Fruit fly (Drosophila melanogaster) whole organism, wandering third instar larva: ENCODE results near the gene Pcif1.

Source experiments
- CG32264 ChIP-seq: fragments of 200-800 bp; sonication (Bioruptor generic); optimal IDR thresholded peaks from 2 replicates; lab custom pipeline; 2016; ENCODE audit warnings: missing biosample characterization, missing genetic modification characterization
- HLH106 ChIP-seq: fragments of 200-800 bp; optimal IDR thresholded peaks from 3 replicates; lab custom pipeline; 2019; ENCODE audit warnings: missing biosample characterization, mild to moderate bottlenecking, missing genetic modification characterization, moderate library complexity
- N ChIP-seq: fragments of >200 bp; optimal IDR thresholded peaks from 2 replicates; lab custom pipeline; 2018; ENCODE audit warnings: missing biosample characterization, missing external identifiers, missing genetic modification characterization
- Rel ChIP-seq, 2 experiments: fragments of 200-800 bp; sonication (Bioruptor generic) in 1 of 2; optimal IDR thresholded peaks; 2 replicates in 1 of 2; 3 replicates in 1 of 2; lab custom pipeline; 2016 to 2019; ENCODE audit warnings: mild to moderate bottlenecking in 2 of 2, missing biosample characterization in 2 of 2, missing genetic modification characterization in 2 of 2, moderate library complexity in 1 of 2
- Sp1 ChIP-seq: fragments of 200-800 bp; sonication (Bioruptor generic); optimal IDR thresholded peaks from 3 replicates; lab custom pipeline; 2019; ENCODE audit warnings: missing biosample characterization, mild to moderate bottlenecking, missing genetic modification characterization, moderate library complexity
- brk ChIP-seq: fragments of 200-800 bp; sonication (Bioruptor generic); optimal IDR thresholded peaks from 2 replicates; lab custom pipeline; 2016; ENCODE audit warnings: missing biosample characterization, mild to moderate bottlenecking, missing genetic modification characterization
- dsf ChIP-seq: sonication (Bioruptor generic); optimal IDR thresholded peaks from 2 replicates; lab custom pipeline; 2016; ENCODE audit warnings: missing biosample characterization, missing genetic modification characterization, borderline replicate concordance
- pan ChIP-seq: fragments of >200 bp; optimal IDR thresholded peaks from 2 replicates; lab custom pipeline; 2017
- psq ChIP-seq: fragments of 200-800 bp; sonication (Bioruptor generic); optimal IDR thresholded peaks from 3 replicates; lab custom pipeline; 2017; ENCODE audit warnings: missing biosample characterization, mild to moderate bottlenecking, missing genetic modification characterization, moderate library complexity
- sage ChIP-seq: fragments of 200-800 bp; sonication (Bioruptor generic); optimal IDR thresholded peaks from 2 replicates; lab custom pipeline; 2016; ENCODE audit warnings: missing biosample characterization, mild to moderate bottlenecking, missing genetic modification characterization
- tai ChIP-seq: sonication (Bioruptor generic); optimal IDR thresholded peaks from 2 replicates; lab custom pipeline; 2016; ENCODE audit warnings: missing biosample characterization, missing genetic modification characterization
- woc ChIP-seq: sonication (Bioruptor generic); optimal IDR thresholded peaks from 2 replicates; lab custom pipeline; 2016; ENCODE audit warnings: missing biosample characterization, mild to moderate bottlenecking, missing genetic modification characterization

DNA sequence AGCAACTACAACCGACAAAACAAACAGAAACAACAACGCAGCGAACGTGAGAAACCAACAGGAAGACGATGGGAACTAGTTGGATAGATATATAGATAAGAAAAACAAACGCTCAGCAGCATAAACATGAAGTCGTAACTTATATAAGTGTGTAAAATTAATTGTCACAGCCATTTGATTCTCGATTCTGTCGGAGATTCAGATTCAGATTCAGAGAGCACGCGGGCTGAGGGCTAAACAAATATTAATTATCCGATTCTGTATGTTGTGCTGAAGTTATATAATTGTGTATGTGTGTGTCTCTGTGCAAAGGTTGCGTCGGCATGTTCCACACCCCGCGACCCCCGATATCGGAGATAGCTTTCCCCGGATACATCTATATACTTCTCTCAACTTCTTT, 48.2 kb upstream of the Pcif1 start:
- TF ChIP-seq dsf (GFP tag; lab: Kevin White, UChicago) (no peak), pan (no peak), HLH106 (no peak), tai (GFP tag; lab: Kevin White, UChicago) (no peak), psq (no peak), Sp1 (no peak), brk (GFP tag; lab: Kevin White, UChicago) (no peak), woc (GFP tag; lab: Kevin White, UChicago) (no peak), N (no peak), CG32264 (GFP tag; lab: Kevin White, UChicago) (no peak), sage (no peak), Rel (GFP tag; optimal IDR thresholded peaks at IDR 0.05; lab: Kevin White, UChicago) (no peak), Rel (tag; optimal IDR thresholded peaks at IDR 0.05; lab: Kevin White, UChicago) (no peak)
